Worm (Caenorhabditis elegans) whole organism, L4/young adult: ENCODE results near the gene F26F2.8.

Experiments used
- W03F9.2 ChIP-seq: fragments of 150-350 bp; optimal IDR thresholded peaks from 2 replicates; lab custom pipeline; 2014; ENCODE audit warnings: missing biosample characterization, missing genetic modification characterization
- him-1 ChIP-seq: sonication (generic microtip); optimal IDR thresholded peaks from 2 replicates; lab custom pipeline; 2016; ENCODE audit warnings: missing genotype, missing genetic modification reagents, missing genetic modification characterization, missing compliant biosample characterization

DNA sequence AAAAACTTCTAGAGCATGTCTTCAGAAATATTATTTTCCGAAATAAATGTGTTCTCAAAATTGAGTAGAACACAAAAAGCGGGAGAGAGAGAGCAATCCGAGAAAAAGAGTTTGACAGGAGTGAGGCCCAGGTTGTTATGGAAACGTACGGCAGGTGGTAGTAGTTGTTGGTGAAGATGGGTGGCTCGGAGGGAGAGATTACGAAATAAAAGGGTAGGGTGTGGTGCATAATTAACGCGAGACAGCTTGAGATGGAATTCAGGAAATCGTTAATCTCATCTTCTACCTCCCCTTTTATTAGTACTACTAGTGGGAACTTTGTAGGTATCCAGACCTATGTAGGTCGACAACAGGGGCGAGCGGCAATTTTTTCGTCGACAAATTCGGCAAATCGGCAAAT lies 45.3 kb upstream of the F26F2.8 start, which contains the start of gene famh-161:
- TF ChIP-seq him-1 (no peak), W03F9.2 (tag; lab: Kevin White, UChicago) (no peak)
